Worm (Caenorhabditis elegans) whole organism, midembryonic: ENCODE measurements around the gene lsm-1.

Experiments
- T22C8.4 ChIP-seq: fragments of 200-800 bp; sonication (Bioruptor generic); IDR thresholded peaks from 2 replicates; pipeline ENCODE4 v1.3.6; 2022; ENCODE audit warnings: missing genetic modification characterization, missing compliant biosample characterization
- cog-1 ChIP-seq: sonication (generic microtip); optimal IDR thresholded peaks from 2 replicates; lab custom pipeline; 2016; ENCODE audit warnings: missing genetic modification characterization, missing compliant biosample characterization
- flt-1 ChIP-seq: fragments of 200-800 bp; sonication (Bioruptor generic); IDR thresholded peaks from 2 replicates; pipeline ENCODE4 v1.3.6; 2022; ENCODE audit warnings: missing genetic modification characterization, missing compliant biosample characterization
- klf-2 ChIP-seq: fragments of 200-800 bp; sonication (Bioruptor generic); conservative IDR thresholded peaks from 2 replicates; pipeline ENCODE4 v1.3.6; 2022; ENCODE audit warnings: missing genetic modification reagents, missing genetic modification characterization, missing compliant biosample characterization
- med-1 ChIP-seq: sonication (generic microtip); optimal IDR thresholded peaks from 2 replicates; lab custom pipeline; 2017; ENCODE audit warnings: missing genetic modification characterization, mild to moderate bottlenecking, missing compliant biosample characterization, antibody characterized with exemption, missing genetic modification reagents; ENCODE audit not compliant: insufficient read depth
- ref-1 ChIP-seq: fragments of 200-800 bp; sonication (Bioruptor generic); conservative IDR thresholded peaks from 2 replicates; pipeline ENCODE4 v1.3.6; 2022; ENCODE audit warnings: missing genetic modification reagents, missing genetic modification characterization, missing compliant biosample characterization
- tab-1 ChIP-seq: fragments of 200-800 bp; sonication (Bioruptor generic); IDR thresholded peaks from 2 replicates; pipeline ENCODE4 v1.3.6; 2022; ENCODE audit warnings: missing genetic modification characterization, missing compliant biosample characterization
- ztf-23 ChIP-seq: fragments of 200-800 bp; sonication (Bioruptor generic); IDR thresholded peaks from 2 replicates; pipeline ENCODE4 v1.3.6; 2022; ENCODE audit warnings: missing genetic modification reagents, missing genetic modification characterization, missing compliant biosample characterization
- ztf-29 ChIP-seq: fragments of 200-800 bp; sonication (Bioruptor generic); IDR thresholded peaks from 2 replicates; pipeline ENCODE4 v1.3.6; 2022; ENCODE audit warnings: missing genetic modification reagents, missing genetic modification characterization, missing compliant biosample characterization

The lsm-1 gene

DNA sequence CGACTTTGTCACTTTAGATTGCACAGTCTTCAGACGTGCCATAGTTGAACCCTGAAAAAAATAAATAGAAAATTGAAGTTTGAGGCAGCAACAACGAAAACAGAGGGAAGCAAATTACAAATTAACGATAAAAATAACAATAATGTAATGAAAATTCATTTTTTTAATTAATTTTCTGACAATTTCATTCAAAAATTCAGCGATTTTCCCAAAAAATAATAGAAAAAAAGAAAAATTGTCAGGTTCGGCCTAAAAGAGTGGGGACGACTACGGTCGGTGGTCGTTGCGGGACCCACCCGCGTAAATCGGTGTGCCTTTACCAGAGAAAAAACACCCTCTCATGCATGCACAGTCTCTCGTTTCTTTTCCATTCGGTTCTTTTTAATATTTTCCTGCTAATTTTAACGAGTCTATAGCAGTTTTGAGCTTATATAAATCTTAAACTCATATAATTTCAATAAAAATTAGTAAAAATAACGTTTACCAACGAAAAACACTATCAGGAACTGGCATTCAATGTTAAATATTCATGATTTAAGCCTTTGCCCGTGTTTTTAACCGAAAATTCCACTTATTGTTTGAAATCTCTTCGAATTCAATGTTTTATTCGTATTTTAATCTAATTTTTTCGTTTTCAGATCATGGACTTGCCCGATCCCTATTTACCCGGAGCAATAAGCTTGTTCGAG is at the start of gene lsm-1, which contains the start of gene rps-9:
Gene lsm-1, plus strand, starts transcription at position 639 of the 689 bp plus-strand sequence.
Gene rps-9, minus strand, starts transcription at position 51 of the 689 bp plus-strand sequence.
- TF ChIP-seq tab-1 (GFP tag; lab: Robert Waterston, UW): no peak
- no peak for TF ChIP-seq cog-1 (tag; lab: Kevin White, UChicago)
- no peak for TF ChIP-seq ref-1
- TF ChIP-seq T22C8.4 (GFP tag; lab: Robert Waterston, UW): no peak
- peak; percentile 46; the same call in 1 of the 2 replicates for TF ChIP-seq flt-1 (GFP tag; lab: Robert Waterston, UW)
- TF ChIP-seq ztf-23 (GFP tag; lab: Robert Waterston, UW): no peak

- TF ChIP-seq med-1 (no peak), ztf-29 (no peak), T22C8.4 (GFP tag; lab: Robert Waterston, UW) (no peak), flt-1 (GFP tag; lab: Robert Waterston, UW) (no peak), cog-1 (tag; lab: Kevin White, UChicago) (no peak)
Measured at ce11 chrII:11086770-11087169, 40.0 kb upstream of the lsm-1 start.

- TF ChIP-seq cog-1 (tag; lab: Kevin White, UChicago): no peak
- TF ChIP-seq ztf-29: no peak
- no peak for TF ChIP-seq ref-1
- no peak for TF ChIP-seq T22C8.4 (GFP tag; lab: Robert Waterston, UW)
- no peak for TF ChIP-seq klf-2 (GFP tag; lab: Robert Waterston, UW)
- TF ChIP-seq tab-1 (GFP tag; lab: Robert Waterston, UW): no peak
- TF ChIP-seq ztf-23 (GFP tag; lab: Robert Waterston, UW): no peak
- no peak for TF ChIP-seq flt-1 (GFP tag; lab: Robert Waterston, UW)
- no peak for TF ChIP-seq med-1
Measured at ce11 chrII:11088137-11088536, 38.6 kb upstream of the lsm-1 start.

ce11 chrII:11089356-11089755 is 37.4 kb upstream of the lsm-1 start, which contains the start of gene unc-53:
unc-53 (minus strand) TSS chrII:11089456.
- TF ChIP-seq ref-1 (no peak), flt-1 (GFP tag; lab: Robert Waterston, UW) (no peak), ztf-23 (GFP tag; lab: Robert Waterston, UW) (no peak), klf-2 (GFP tag; lab: Robert Waterston, UW) (no peak), ztf-29 (no peak), tab-1 (GFP tag; lab: Robert Waterston, UW) (no peak), med-1 (no peak), T22C8.4 (GFP tag; lab: Robert Waterston, UW) (no peak), cog-1 (tag; lab: Kevin White, UChicago) (no peak)

- TF ChIP-seq ztf-29 (no peak), klf-2 (GFP tag; lab: Robert Waterston, UW) (no peak), tab-1 (GFP tag; lab: Robert Waterston, UW) (no peak), ztf-23 (GFP tag; lab: Robert Waterston, UW) (no peak), T22C8.4 (GFP tag; lab: Robert Waterston, UW) (no peak), ref-1 (no peak), med-1 (no peak), cog-1 (tag; lab: Kevin White, UChicago) (no peak), flt-1 (GFP tag; lab: Robert Waterston, UW) (no peak)
Measured at ce11 chrII:11091577-11091976, 35.2 kb upstream of the lsm-1 start.

DNA sequence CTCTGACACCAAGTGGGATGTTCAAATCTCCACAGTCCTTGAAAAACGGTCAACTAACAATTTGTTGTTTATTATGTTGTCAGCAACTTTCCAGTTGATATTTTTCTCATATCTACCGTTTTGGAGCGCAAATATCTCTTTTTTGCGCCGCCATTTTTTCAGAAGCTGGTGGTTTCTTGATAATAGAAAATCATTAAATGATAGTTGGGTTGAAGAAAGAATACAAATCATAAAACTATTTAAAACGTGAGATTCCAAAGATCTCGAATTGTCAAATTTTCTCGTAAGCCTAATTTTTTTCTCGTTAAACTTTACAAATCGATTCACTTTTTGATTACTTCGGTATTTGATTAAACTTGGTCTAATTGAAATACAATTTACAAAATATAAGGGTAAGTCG is 34.3 kb upstream of the lsm-1 start, which contains the start of gene rpl-42:
Gene rpl-42, plus strand, starts transcription at position 301 of the 400 bp plus-strand sequence.
- TF ChIP-seq ztf-29 (no peak), tab-1 (GFP tag; lab: Robert Waterston, UW) (no peak), ztf-23 (GFP tag; lab: Robert Waterston, UW) (no peak), ref-1 (no peak), klf-2 (GFP tag; lab: Robert Waterston, UW) (no peak), T22C8.4 (GFP tag; lab: Robert Waterston, UW) (no peak), cog-1 (tag; lab: Kevin White, UChicago) (no peak), med-1 (no peak), flt-1 (GFP tag; lab: Robert Waterston, UW) (no peak)

DNA sequence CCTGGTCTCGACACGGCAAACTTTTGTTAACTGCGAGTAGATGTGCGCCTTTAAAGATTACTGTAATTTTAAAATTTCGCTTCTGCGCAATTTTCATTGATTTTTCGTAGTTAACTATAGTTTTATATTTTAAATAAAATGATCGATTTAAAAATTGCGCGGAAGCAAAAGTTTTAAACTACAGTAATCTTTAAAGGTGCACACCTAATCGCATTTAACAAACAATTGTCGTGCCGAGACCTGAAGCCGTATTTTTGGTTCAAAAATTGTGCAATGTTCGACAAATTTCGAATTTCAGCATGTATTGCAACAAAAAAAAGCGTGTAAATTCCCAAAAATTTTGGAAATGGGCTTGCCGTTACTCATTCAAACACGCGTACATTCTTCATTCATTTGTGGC is 32.3 kb upstream of the lsm-1 start:
- TF ChIP-seq ztf-29 (no peak), ref-1 (no peak), ztf-23 (GFP tag; lab: Robert Waterston, UW) (no peak), flt-1 (GFP tag; lab: Robert Waterston, UW) (no peak), cog-1 (tag; lab: Kevin White, UChicago) (no peak), med-1 (no peak), tab-1 (GFP tag; lab: Robert Waterston, UW) (no peak)

ce11 chrII:11096233-11096632 is 30.5 kb upstream of the lsm-1 start, which contains the start of gene nbs-1:
nbs-1 (minus strand) TSS chrII:11096478.
- TF ChIP-seq ref-1 (no peak), tab-1 (GFP tag; lab: Robert Waterston, UW) (no peak), flt-1 (GFP tag; lab: Robert Waterston, UW) (no peak), T22C8.4 (GFP tag; lab: Robert Waterston, UW) (no peak), cog-1 (tag; lab: Kevin White, UChicago) (no peak), ztf-23 (GFP tag; lab: Robert Waterston, UW) (no peak), ztf-29 (no peak), klf-2 (GFP tag; lab: Robert Waterston, UW) (no peak), med-1 (no peak)

DNA sequence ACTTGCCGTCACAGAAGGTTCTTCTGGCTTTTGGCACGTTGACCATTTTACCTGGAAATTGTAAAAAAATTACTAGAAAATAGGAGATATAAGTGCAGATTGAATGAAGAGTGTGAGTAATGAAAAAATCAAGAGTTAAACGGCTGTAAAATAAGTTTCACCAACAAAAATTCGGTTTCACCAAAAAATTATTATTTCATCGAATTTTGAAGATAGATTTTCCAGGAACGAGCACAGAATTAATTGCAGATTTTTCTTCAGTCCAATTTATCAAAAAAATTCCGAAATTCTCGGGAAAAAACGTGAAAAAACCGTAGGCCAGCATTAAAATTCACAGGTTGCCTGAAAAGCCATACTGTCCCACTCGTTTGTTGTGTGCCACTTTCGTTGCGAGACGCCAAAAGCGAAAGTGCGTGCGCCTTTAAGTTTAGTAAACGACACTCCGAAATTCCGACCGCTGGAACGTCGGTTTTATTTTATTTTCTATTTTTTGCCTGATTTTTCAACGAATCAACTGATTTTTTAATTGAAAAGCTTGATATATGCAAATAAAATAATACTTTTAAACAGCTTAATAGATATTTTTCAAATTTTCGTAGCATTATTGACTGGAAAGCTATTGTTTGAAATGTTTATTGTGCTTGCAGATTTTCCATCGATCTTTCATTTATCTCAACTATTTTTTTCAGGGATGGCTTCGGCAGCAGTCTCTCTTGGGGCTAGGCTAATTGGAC is 29.4 kb upstream of the lsm-1 start, which contains the start of the genes rpl-36.A and nuo-1:
Gene rpl-36.A, minus strand, starts transcription at position 51 of the 734 bp plus-strand sequence.
Gene nuo-1, plus strand, starts transcription at position 684 of the 734 bp plus-strand sequence.
- TF ChIP-seq flt-1 (GFP tag; lab: Robert Waterston, UW) (no peak), med-1 (no peak), ztf-23 (GFP tag; lab: Robert Waterston, UW) (0 out of 2 replicates have a peak, but pooled peaks have one; percentile 22), T22C8.4 (GFP tag; lab: Robert Waterston, UW) (no peak), cog-1 (tag; lab: Kevin White, UChicago) (no peak), tab-1 (GFP tag; lab: Robert Waterston, UW) (no peak), klf-2 (GFP tag; lab: Robert Waterston, UW) (no peak)
